Worm (Caenorhabditis elegans) whole organism, midembryonic: ENCODE data around the gene lgc-53.

ENCODE experiments used
- T22C8.4 ChIP-seq: fragments of 200-800 bp; sonication (Bioruptor generic); IDR thresholded peaks from 2 replicates; pipeline ENCODE4 v1.3.6; 2022; ENCODE audit warnings: missing genetic modification characterization, missing compliant biosample characterization
- cog-1 ChIP-seq: sonication (generic microtip); optimal IDR thresholded peaks from 2 replicates; lab custom pipeline; 2016; ENCODE audit warnings: missing genetic modification characterization, missing compliant biosample characterization
- flt-1 ChIP-seq: fragments of 200-800 bp; sonication (Bioruptor generic); IDR thresholded peaks from 2 replicates; pipeline ENCODE4 v1.3.6; 2022; ENCODE audit warnings: missing genetic modification characterization, missing compliant biosample characterization
- klf-2 ChIP-seq: fragments of 200-800 bp; sonication (Bioruptor generic); conservative IDR thresholded peaks from 2 replicates; pipeline ENCODE4 v1.3.6; 2022; ENCODE audit warnings: missing genetic modification reagents, missing genetic modification characterization, missing compliant biosample characterization
- med-1 ChIP-seq: sonication (generic microtip); optimal IDR thresholded peaks from 2 replicates; lab custom pipeline; 2017; ENCODE audit warnings: missing genetic modification characterization, mild to moderate bottlenecking, missing compliant biosample characterization, antibody characterized with exemption, missing genetic modification reagents; ENCODE audit not compliant: insufficient read depth
- ref-1 ChIP-seq: fragments of 200-800 bp; sonication (Bioruptor generic); conservative IDR thresholded peaks from 2 replicates; pipeline ENCODE4 v1.3.6; 2022; ENCODE audit warnings: missing genetic modification reagents, missing genetic modification characterization, missing compliant biosample characterization
- tab-1 ChIP-seq: fragments of 200-800 bp; sonication (Bioruptor generic); IDR thresholded peaks from 2 replicates; pipeline ENCODE4 v1.3.6; 2022; ENCODE audit warnings: missing genetic modification characterization, missing compliant biosample characterization
- ztf-23 ChIP-seq: fragments of 200-800 bp; sonication (Bioruptor generic); IDR thresholded peaks from 2 replicates; pipeline ENCODE4 v1.3.6; 2022; ENCODE audit warnings: missing genetic modification reagents, missing genetic modification characterization, missing compliant biosample characterization
- ztf-29 ChIP-seq: fragments of 200-800 bp; sonication (Bioruptor generic); IDR thresholded peaks from 2 replicates; pipeline ENCODE4 v1.3.6; 2022; ENCODE audit warnings: missing genetic modification reagents, missing genetic modification characterization, missing compliant biosample characterization

lgc-53 gene

DNA sequence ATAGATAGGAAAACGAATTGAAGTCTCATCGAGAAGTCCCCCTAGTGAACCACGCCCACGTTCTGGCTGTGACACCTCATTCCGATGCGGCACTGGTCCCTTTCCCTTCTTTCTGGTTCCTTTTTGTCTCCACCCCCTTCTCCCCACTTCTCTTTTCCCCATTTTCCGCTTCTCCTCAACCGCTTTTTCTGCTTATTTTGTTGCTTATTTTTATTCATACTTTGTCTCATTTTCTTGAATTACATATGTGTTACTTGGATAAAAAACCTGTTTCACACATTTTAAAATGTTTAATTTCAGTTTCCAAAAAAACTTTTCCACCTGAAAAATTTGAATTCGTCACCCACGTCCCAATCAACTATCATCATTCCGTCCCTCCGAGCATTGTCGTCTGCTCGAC, at the start of gene lgc-53:
Gene lgc-53 (plus strand): TSS at position 301 of the 400 bp plus-strand sequence.
- TF ChIP-seq ztf-29 (GFP tag; lab: Robert Waterston, UW) = no peak
- no peak for TF ChIP-seq flt-1 (GFP tag; lab: Robert Waterston, UW)
- TF ChIP-seq ref-1 (GFP tag; lab: Robert Waterston, UW) = no peak

DNA sequence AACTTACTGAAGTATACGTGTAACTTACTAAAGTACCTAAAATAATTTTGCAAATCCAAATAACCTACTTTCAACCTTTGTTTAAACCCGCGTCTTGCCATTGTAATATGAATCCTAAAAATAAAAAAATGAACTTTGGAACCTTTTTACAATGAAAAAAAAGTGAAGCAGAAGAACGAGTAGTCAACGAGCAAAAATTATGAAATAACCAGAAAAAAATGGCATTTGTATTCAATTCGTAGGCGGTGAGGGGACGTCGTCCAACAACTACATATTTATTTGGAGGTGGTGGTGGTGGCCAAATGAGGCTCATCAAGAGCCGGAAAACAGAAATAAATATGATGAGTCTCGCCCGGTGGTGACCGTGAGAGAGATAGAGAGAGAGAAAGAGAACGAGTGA, 48.8 kb upstream of the lgc-53 start, which contains the start of gene F43B10.1:
Gene F43B10.1 (minus strand): TSS at position 101 of the 400 bp plus-strand sequence.
- TF ChIP-seq med-1 (GFP tag; lab: Kevin White, UChicago) (no peak), T22C8.4 (GFP tag; lab: Robert Waterston, UW) (no peak), klf-2 (GFP tag; lab: Robert Waterston, UW) (no peak), cog-1 (no peak), ztf-23 (no peak), flt-1 (GFP tag; lab: Robert Waterston, UW) (no peak), ztf-29 (GFP tag; lab: Robert Waterston, UW) (no peak), tab-1 (GFP tag; lab: Robert Waterston, UW) (no peak), ref-1 (GFP tag; lab: Robert Waterston, UW) (no peak)

DNA sequence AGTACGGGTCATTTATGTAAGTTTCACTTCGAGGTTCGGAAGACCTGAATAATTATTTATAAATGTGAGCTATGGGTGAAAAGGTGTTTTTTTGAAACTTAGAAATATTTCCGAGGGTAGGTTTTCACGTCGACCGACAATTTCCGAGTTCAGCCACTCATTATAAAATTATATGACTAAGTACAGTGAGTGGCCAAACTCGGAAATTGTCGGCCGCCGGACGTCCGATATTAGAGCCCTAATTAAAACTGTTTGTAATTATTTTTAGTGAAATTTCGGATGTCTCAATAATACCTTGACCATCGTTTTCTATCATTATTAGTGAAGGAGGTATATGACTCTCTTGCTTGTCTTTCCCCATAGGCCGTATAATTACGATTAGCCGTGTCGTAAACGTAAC, 44.0 kb upstream of the lgc-53 start:
- no peak for TF ChIP-seq ztf-23
- TF ChIP-seq flt-1 (GFP tag; lab: Robert Waterston, UW) = no peak
- no peak for TF ChIP-seq T22C8.4 (GFP tag; lab: Robert Waterston, UW)
- no peak for TF ChIP-seq ref-1 (GFP tag; lab: Robert Waterston, UW)
- TF ChIP-seq cog-1 = no peak
- no peak for TF ChIP-seq tab-1 (GFP tag; lab: Robert Waterston, UW)
- no peak for TF ChIP-seq klf-2 (GFP tag; lab: Robert Waterston, UW)
- no peak for TF ChIP-seq med-1 (GFP tag; lab: Kevin White, UChicago)
- no peak for TF ChIP-seq ztf-29 (GFP tag; lab: Robert Waterston, UW)

ce11 chrX:16669106-16669505, 42.4 kb upstream of the lgc-53 start:
- TF ChIP-seq ztf-29 (GFP tag; lab: Robert Waterston, UW) (no peak), ref-1 (GFP tag; lab: Robert Waterston, UW) (no peak), cog-1 (no peak), ztf-23 (no peak), flt-1 (GFP tag; lab: Robert Waterston, UW) (no peak), klf-2 (GFP tag; lab: Robert Waterston, UW) (no peak), tab-1 (GFP tag; lab: Robert Waterston, UW) (no peak), med-1 (GFP tag; lab: Kevin White, UChicago) (no peak), T22C8.4 (GFP tag; lab: Robert Waterston, UW) (no peak)

DNA sequence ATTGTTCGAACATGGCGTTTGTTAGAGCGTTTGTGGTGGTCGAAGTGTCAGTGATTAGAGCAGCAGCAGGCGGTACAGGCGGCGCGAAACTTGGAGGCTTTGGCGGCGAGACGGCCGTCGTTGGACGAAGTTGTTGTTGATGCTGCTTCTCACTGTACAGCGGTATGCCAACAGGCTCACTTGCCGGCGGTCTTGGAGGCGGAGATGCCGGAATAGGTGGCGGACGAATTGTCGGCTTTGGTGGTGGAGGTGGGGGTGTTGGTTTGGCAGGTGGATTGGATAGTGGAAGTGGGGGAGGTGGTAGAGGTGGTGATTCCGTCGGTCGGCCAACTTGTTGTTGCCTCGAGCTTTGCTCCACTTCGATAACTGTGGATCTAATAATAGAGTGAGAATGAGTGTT, 40.2 kb upstream of the lgc-53 start:
- no peak for TF ChIP-seq med-1 (GFP tag; lab: Kevin White, UChicago)
- peak; percentile 56; the same call in 1 of the 2 replicates for TF ChIP-seq flt-1 (GFP tag; lab: Robert Waterston, UW)

DNA sequence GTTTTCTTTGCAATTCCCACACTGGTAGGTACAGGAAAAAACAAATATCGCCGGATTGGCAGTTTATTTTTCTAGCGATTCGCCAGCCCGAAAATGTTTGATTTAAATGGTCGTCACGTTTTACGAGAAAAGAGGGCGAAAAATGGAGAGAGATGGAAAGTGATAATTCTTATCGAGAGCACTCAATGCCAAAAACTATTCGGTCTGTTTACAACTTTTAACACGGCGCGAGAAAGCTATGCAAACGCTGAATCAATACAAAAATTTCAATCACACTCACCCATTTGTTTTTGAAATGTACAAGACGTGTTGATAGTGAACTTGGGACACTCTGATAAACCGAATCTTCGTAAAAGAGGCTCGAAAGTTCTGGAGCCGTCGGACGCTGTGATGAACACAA, 38.8 kb upstream of the lgc-53 start:
- TF ChIP-seq ztf-23 (no peak), T22C8.4 (GFP tag; lab: Robert Waterston, UW) (no peak), cog-1 (no peak), flt-1 (GFP tag; lab: Robert Waterston, UW) (no peak), med-1 (GFP tag; lab: Kevin White, UChicago) (no peak), ref-1 (GFP tag; lab: Robert Waterston, UW) (no peak), tab-1 (GFP tag; lab: Robert Waterston, UW) (no peak), klf-2 (GFP tag; lab: Robert Waterston, UW) (no peak), ztf-29 (GFP tag; lab: Robert Waterston, UW) (no peak)

- no peak for TF ChIP-seq flt-1 (GFP tag; lab: Robert Waterston, UW)
- no peak for TF ChIP-seq klf-2 (GFP tag; lab: Robert Waterston, UW)
- TF ChIP-seq ref-1 (GFP tag; lab: Robert Waterston, UW) = no peak
- TF ChIP-seq tab-1 (GFP tag; lab: Robert Waterston, UW) = no peak
- TF ChIP-seq ztf-29 (GFP tag; lab: Robert Waterston, UW) = no peak
- TF ChIP-seq T22C8.4 (GFP tag; lab: Robert Waterston, UW) = no peak
- no peak for TF ChIP-seq ztf-23
- TF ChIP-seq cog-1 = no peak
- TF ChIP-seq med-1 (GFP tag; lab: Kevin White, UChicago) = no peak
Observed at ce11 chrX:16674632-16675031, 36.8 kb upstream of the lgc-53 start, which contains the start of gene tag-343. tag-343 (minus strand) TSS chrX:16674732.

- TF ChIP-seq med-1 (GFP tag; lab: Kevin White, UChicago) (no peak), ztf-23 (no peak), tab-1 (GFP tag; lab: Robert Waterston, UW) (no peak), klf-2 (GFP tag; lab: Robert Waterston, UW) (no peak), cog-1 (no peak), flt-1 (GFP tag; lab: Robert Waterston, UW) (no peak), ztf-29 (GFP tag; lab: Robert Waterston, UW) (no peak), ref-1 (GFP tag; lab: Robert Waterston, UW) (no peak), T22C8.4 (GFP tag; lab: Robert Waterston, UW) (no peak)
Observed at ce11 chrX:16675712-16676111, 35.8 kb upstream of the lgc-53 start.

- TF ChIP-seq T22C8.4 (GFP tag; lab: Robert Waterston, UW) (no peak), ref-1 (GFP tag; lab: Robert Waterston, UW) (no peak), ztf-23 (no peak), tab-1 (GFP tag; lab: Robert Waterston, UW) (no peak), cog-1 (no peak), ztf-29 (GFP tag; lab: Robert Waterston, UW) (no peak)
Observed at ce11 chrX:16677672-16678071, 33.8 kb upstream of the lgc-53 start, which contains the start of gene F22H10.3. F22H10.3 (minus strand) TSS chrX:16677707.

DNA sequence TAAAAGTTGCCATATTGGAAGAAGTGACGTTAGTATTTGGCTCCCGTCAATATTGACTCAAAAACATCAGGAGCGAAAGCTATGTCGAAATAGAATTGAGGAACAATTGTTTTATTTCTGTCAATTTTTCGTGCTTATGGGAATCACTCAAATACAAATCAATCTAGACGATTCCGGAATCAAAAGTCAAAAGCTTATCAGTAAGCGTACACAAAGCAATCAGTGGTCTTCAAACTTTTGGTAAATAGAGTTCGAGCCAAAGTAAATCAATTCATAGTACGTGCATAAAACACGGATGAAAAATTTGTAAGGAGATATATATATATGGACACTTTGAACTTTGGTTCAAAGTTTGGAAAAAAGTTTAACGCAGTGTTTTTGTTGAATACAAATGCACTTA, 33.4 kb upstream of the lgc-53 start:
- TF ChIP-seq tab-1 (GFP tag; lab: Robert Waterston, UW) (no peak), ref-1 (GFP tag; lab: Robert Waterston, UW) (no peak), ztf-29 (GFP tag; lab: Robert Waterston, UW) (no peak), klf-2 (GFP tag; lab: Robert Waterston, UW) (no peak), med-1 (GFP tag; lab: Kevin White, UChicago) (no peak), flt-1 (GFP tag; lab: Robert Waterston, UW) (no peak), T22C8.4 (GFP tag; lab: Robert Waterston, UW) (no peak), cog-1 (no peak), ztf-23 (no peak)
